Fruit fly (Drosophila melanogaster) whole organism, embryonic: ENCODE measurements around the gene Cpr97Ea.

Source experiments
- Aef1 ChIP-seq: fragments of 200-800 bp; sonication (Bioruptor generic); IDR thresholded peaks from 3 replicates; pipeline ENCODE4 v1.3.6; 2022; ENCODE audit warnings: missing biosample characterization, missing genetic modification characterization
- B-H2 ChIP-seq: fragments of 200-800 bp; sonication (Bioruptor generic); optimal IDR thresholded peaks from 2 replicates; lab custom pipeline; 2018; ENCODE audit warnings: missing biosample characterization, mild to moderate bottlenecking, missing genetic modification characterization
- BtbVII ChIP-seq: fragments of 200-800 bp; sonication (Bioruptor generic); optimal IDR thresholded peaks from 3 replicates; lab custom pipeline; 2017; ENCODE audit warnings: missing biosample characterization, mild to moderate bottlenecking, missing genetic modification characterization
- Bteb2 ChIP-seq: fragments of 200-800 bp; sonication (Bioruptor generic); optimal IDR thresholded peaks from 2 replicates; lab custom pipeline; 2016; ENCODE audit warnings: missing biosample characterization, missing genetic modification characterization
- CG12155 ChIP-seq: fragments of 200-800 bp; sonication (Bioruptor generic); optimal IDR thresholded peaks from 3 replicates; lab custom pipeline; 2016; ENCODE audit warnings: missing biosample characterization, missing genetic modification characterization
- CG12659 ChIP-seq: fragments of 200-800 bp; sonication (Bioruptor generic); optimal IDR thresholded peaks from 3 replicates; lab custom pipeline; 2017; ENCODE audit warnings: mild to moderate bottlenecking, missing biosample characterization, missing genetic modification reagents, missing genetic modification characterization
- CG12942 ChIP-seq: fragments of 200-800 bp; sonication (Bioruptor generic); optimal IDR thresholded peaks from 3 replicates; lab custom pipeline; 2016; ENCODE audit warnings: missing biosample characterization, missing genetic modification characterization
- CG13296 ChIP-seq: fragments of 200-800 bp; sonication (Bioruptor generic); optimal IDR thresholded peaks from 3 replicates; lab custom pipeline; 2018; ENCODE audit warnings: missing biosample characterization, mild to moderate bottlenecking, missing genetic modification characterization
- CG13424 ChIP-seq: fragments of 200-800 bp; sonication (Bioruptor generic); optimal IDR thresholded peaks from 2 replicates; lab custom pipeline; 2019; ENCODE audit warnings: missing biosample characterization, mild to moderate bottlenecking, missing genetic modification characterization, moderate library complexity
- CG14014 ChIP-seq: fragments of 200-800 bp; sonication (Bioruptor generic); IDR thresholded peaks from 2 replicates; pipeline ENCODE4 v1.3.6; 2022; ENCODE audit warnings: missing biosample characterization, missing genetic modification characterization
- CG16815 ChIP-seq: fragments of 200-800 bp; sonication (Bioruptor generic); optimal IDR thresholded peaks from 3 replicates; lab custom pipeline; 2017; ENCODE audit warnings: missing biosample characterization, mild to moderate bottlenecking, missing genetic modification characterization
- CG17802 ChIP-seq: fragments of 200-800 bp; sonication (Bioruptor generic); optimal IDR thresholded peaks from 2 replicates; lab custom pipeline; 2018; ENCODE audit warnings: missing biosample characterization, mild to moderate bottlenecking, missing genetic modification characterization, moderate library complexity
- CG18599 ChIP-seq: fragments of 200-800 bp; sonication (Bioruptor generic); optimal IDR thresholded peaks from 3 replicates; lab custom pipeline; 2017; ENCODE audit warnings: missing biosample characterization, missing genetic modification characterization, mild to moderate bottlenecking, moderate library complexity, missing genetic modification reagents
- CG30431 ChIP-seq: fragments of 200-800 bp; sonication (Bioruptor generic); optimal IDR thresholded peaks from 2 replicates; lab custom pipeline; 2017; ENCODE audit warnings: missing biosample characterization, missing genetic modification characterization
- CG31365 ChIP-seq: fragments of 200-800 bp; sonication (Bioruptor generic); optimal IDR thresholded peaks from 2 replicates; lab custom pipeline; 2018; ENCODE audit warnings: missing biosample characterization, mild to moderate bottlenecking, missing genetic modification characterization
- CG3838 ChIP-seq: fragments of 200-800 bp; sonication (Bioruptor generic); optimal IDR thresholded peaks from 3 replicates; lab custom pipeline; 2016; ENCODE audit warnings: missing biosample characterization, missing genetic modification characterization
- CG4328 ChIP-seq: fragments of 200-800 bp; sonication (Bioruptor generic); optimal IDR thresholded peaks from 3 replicates; lab custom pipeline; 2017; ENCODE audit warnings: missing biosample characterization, missing genetic modification reagents, missing genetic modification characterization
- CG4854 ChIP-seq: fragments of 200-800 bp; sonication (Bioruptor generic); optimal IDR thresholded peaks from 2 replicates; lab custom pipeline; 2016; ENCODE audit warnings: missing biosample characterization, missing genetic modification characterization, inconsistent platforms
- CG7987 ChIP-seq: fragments of 200-800 bp; sonication (Bioruptor generic); optimal IDR thresholded peaks from 2 replicates; lab custom pipeline; 2018; ENCODE audit warnings: missing biosample characterization, mild to moderate bottlenecking, missing genetic modification characterization, moderate library complexity
- CG8359 ChIP-seq: fragments of 200-800 bp; sonication (Bioruptor generic); optimal IDR thresholded peaks from 2 replicates; lab custom pipeline; 2017; ENCODE audit warnings: missing biosample characterization, mild to moderate bottlenecking, missing genetic modification characterization, borderline replicate concordance
- Chrac-16 ChIP-seq: fragments of 200-800 bp; sonication (Bioruptor generic); optimal IDR thresholded peaks from 3 replicates; lab custom pipeline; 2016; ENCODE audit warnings: missing biosample characterization, missing genetic modification characterization
- Dbx ChIP-seq: fragments of 200-800 bp; sonication (Bioruptor generic); IDR thresholded peaks from 3 replicates; pipeline ENCODE4 v1.3.6; 2022; ENCODE audit warnings: missing biosample characterization, missing genetic modification characterization
- Dek ChIP-seq: fragments of 200-800 bp; sonication (Bioruptor generic); optimal IDR thresholded peaks from 3 replicates; lab custom pipeline; 2019; ENCODE audit warnings: missing biosample characterization, mild to moderate bottlenecking, missing genetic modification characterization, moderate library complexity
- Dfd ChIP-seq, 2 experiments: fragments of >200 bp; optimal IDR thresholded peaks; 2 replicates each; lab custom pipeline; 2017; ENCODE audit warnings: missing biosample characterization in 2 of 2, missing genetic modification characterization in 2 of 2
- Doc2 ChIP-seq: fragments of 200-800 bp; sonication (Bioruptor generic); IDR thresholded peaks from 2 replicates; pipeline ENCODE4 v1.3.6; 2022; ENCODE audit warnings: missing biosample characterization, missing genetic modification characterization
- H2.0 ChIP-seq: fragments of 200-800 bp; sonication (Bioruptor generic); IDR thresholded peaks from 2 replicates; pipeline ENCODE4 v1.3.6; 2022; ENCODE audit warnings: missing biosample characterization, missing genetic modification characterization
- Mrtf ChIP-seq: fragments of 200-800 bp; sonication (Bioruptor generic); IDR thresholded peaks from 3 replicates; pipeline ENCODE4 v1.3.6; 2022; ENCODE audit warnings: missing biosample characterization, missing genetic modification characterization
- NK7.1 ChIP-seq: fragments of 200-800 bp; sonication (Bioruptor generic); optimal IDR thresholded peaks from 3 replicates; lab custom pipeline; 2016; ENCODE audit warnings: missing biosample characterization, missing genetic modification characterization
- Neu2 ChIP-seq: fragments of 200-800 bp; sonication (Bioruptor generic); optimal IDR thresholded peaks from 3 replicates; lab custom pipeline; 2016; ENCODE audit warnings: missing biosample characterization, missing genetic modification characterization, borderline replicate concordance
- Ssrp ChIP-seq: fragments of 200-800 bp; sonication (Bioruptor generic); optimal IDR thresholded peaks from 2 replicates; lab custom pipeline; 2018; ENCODE audit warnings: missing biosample characterization, mild to moderate bottlenecking, missing genetic modification characterization, moderate library complexity
- Xbp1 ChIP-seq: fragments of 200-800 bp; sonication (Bioruptor generic); optimal IDR thresholded peaks from 3 replicates; lab custom pipeline; 2016; ENCODE audit warnings: missing biosample characterization, mild to moderate bottlenecking, missing genetic modification characterization
- abd-A ChIP-seq: fragments of 200-800 bp; sonication (Bioruptor generic); optimal IDR thresholded peaks from 3 replicates; lab custom pipeline; 2019; ENCODE audit warnings: missing biosample characterization, mild to moderate bottlenecking, missing genetic modification characterization, moderate library complexity
- aop ChIP-seq: fragments of 200-800 bp; sonication (Bioruptor generic); IDR thresholded peaks from 2 replicates; pipeline ENCODE4 v1.3.6; 2022; ENCODE audit warnings: missing biosample characterization, missing genetic modification characterization
- bbx ChIP-seq: fragments of 200-800 bp; sonication (Bioruptor generic); IDR thresholded peaks from 2 replicates; pipeline ENCODE4 v1.3.6; 2022; ENCODE audit warnings: missing biosample characterization, missing genetic modification characterization; ENCODE audit not compliant: partially characterized antibody
- cas ChIP-seq: fragments of 200-800 bp; sonication (Bioruptor generic); IDR thresholded peaks from 2 replicates; pipeline ENCODE4 v1.3.6; 2022; ENCODE audit warnings: missing biosample characterization, missing genetic modification characterization
- cg ChIP-seq: fragments of 200-800 bp; sonication (Bioruptor generic); optimal IDR thresholded peaks from 3 replicates; lab custom pipeline; 2019; ENCODE audit warnings: missing biosample characterization, mild to moderate bottlenecking, missing genetic modification characterization, moderate library complexity
- dati ChIP-seq: fragments of 200-800 bp; sonication (Bioruptor generic); IDR thresholded peaks from 2 replicates; pipeline ENCODE4 v1.3.6; 2022; ENCODE audit warnings: missing biosample characterization, missing genetic modification characterization
- dmrt11E ChIP-seq: fragments of 200-800 bp; sonication (Bioruptor generic); optimal IDR thresholded peaks from 3 replicates; lab custom pipeline; 2018; ENCODE audit warnings: missing biosample characterization, mild to moderate bottlenecking, missing genetic modification characterization, moderate library complexity
- exex ChIP-seq: fragments of 200-800 bp; sonication (Bioruptor generic); optimal IDR thresholded peaks from 4 replicates; lab custom pipeline; 2018; ENCODE audit warnings: missing biosample characterization, mild to moderate bottlenecking, missing genetic modification characterization, moderate library complexity
- ftz-f1 ChIP-seq: fragments of 200-800 bp; sonication (Bioruptor generic); optimal IDR thresholded peaks from 2 replicates; lab custom pipeline; 2016; ENCODE audit warnings: missing biosample characterization, missing genetic modification characterization
- gsb-n ChIP-seq: fragments of 200-800 bp; sonication (Bioruptor generic); optimal IDR thresholded peaks from 3 replicates; lab custom pipeline; 2018; ENCODE audit warnings: missing biosample characterization, mild to moderate bottlenecking, missing genetic modification characterization
- nerfin-2 ChIP-seq: fragments of 200-800 bp; sonication (Bioruptor generic); IDR thresholded peaks from 2 replicates; pipeline ENCODE4 v1.3.6; 2022; ENCODE audit warnings: missing biosample characterization, missing genetic modification characterization; ENCODE audit not compliant: partially characterized antibody
- oc ChIP-seq: fragments of 200-800 bp; sonication (Bioruptor generic); optimal IDR thresholded peaks from 2 replicates; lab custom pipeline; 2018; ENCODE audit warnings: missing biosample characterization, mild to moderate bottlenecking, missing genetic modification characterization, moderate library complexity
- psq ChIP-seq: fragments of 200-800 bp; sonication (Bioruptor generic); optimal IDR thresholded peaks from 2 replicates; lab custom pipeline; 2017; ENCODE audit warnings: missing biosample characterization, missing genetic modification characterization
- ranshi ChIP-seq: fragments of 200-800 bp; sonication (Bioruptor generic); IDR thresholded peaks from 2 replicates; pipeline ENCODE4 v1.3.6; 2022; ENCODE audit warnings: missing biosample characterization, missing genetic modification characterization
- rib ChIP-seq: fragments of 200-800 bp; sonication (Bioruptor generic); IDR thresholded peaks from 2 replicates; pipeline ENCODE4 v1.3.6; 2022; ENCODE audit warnings: missing biosample characterization, missing genetic modification characterization
- sim ChIP-seq: fragments of 200-800 bp; sonication (Bioruptor generic); IDR thresholded peaks from 2 replicates; pipeline ENCODE4 v1.3.6; 2022; ENCODE audit warnings: missing biosample characterization, missing genetic modification characterization
- vnd ChIP-seq: fragments of 200-800 bp; sonication (Bioruptor generic); IDR thresholded peaks from 3 replicates; pipeline ENCODE4 v1.3.6; 2022; ENCODE audit warnings: missing biosample characterization, missing genetic modification characterization; ENCODE audit not compliant: partially characterized antibody

The Cpr97Ea gene

dm6 chr3R:27135692-27136641 is 48.4 kb upstream of the Cpr97Ea start (continued):
- peak; percentile 69 for TF ChIP-seq CG8359 (GFP tag; lab: Kevin White, UChicago)
- no peak for TF ChIP-seq ftz-f1 (GFP tag; lab: Kevin White, UChicago)
- no peak for TF ChIP-seq rib (GFP tag; lab: Robert Waterston, UW)
- no peak for TF ChIP-seq B-H2 (GFP tag; lab: Kevin White, UChicago)
- no peak for TF ChIP-seq Dbx (GFP tag; lab: Robert Waterston, UW)
- TF ChIP-seq CG12155 (GFP tag; lab: Kevin White, UChicago) = peak; percentile 16
- peak; percentile 53; the same call in 1 of the 2 replicates for TF ChIP-seq CG14014 (GFP tag; lab: Robert Waterston, UW)
- no peak for TF ChIP-seq Dfd (GFP tag; optimal IDR thresholded peaks at IDR 0.05; lab: Kevin White, UChicago)
- TF ChIP-seq CG31365 (tag; lab: Kevin White, UChicago) = peak; percentile 21
- peak; percentile 24 for TF ChIP-seq Xbp1 (GFP tag; lab: Kevin White, UChicago)
- TF ChIP-seq abd-A (tag; lab: Kevin White, UChicago) = no peak
- TF ChIP-seq Aef1 (GFP tag; lab: Robert Waterston, UW) = no peak
- peak; percentile 46 for TF ChIP-seq CG12659 (GFP tag; lab: Kevin White, UChicago)
- TF ChIP-seq bbx (GFP tag; lab: Robert Waterston, UW) = no peak
- TF ChIP-seq Doc2 (GFP tag; lab: Robert Waterston, UW) = no peak
- peak; percentile 14 for TF ChIP-seq CG16815
- TF ChIP-seq psq (GFP tag; lab: Kevin White, UChicago) = peak; percentile 40
- no peak for TF ChIP-seq cg (GFP tag; lab: Kevin White, UChicago)
- no peak for TF ChIP-seq H2.0 (GFP tag; lab: Robert Waterston, UW)
- TF ChIP-seq oc (tag; lab: Kevin White, UChicago) = peak; percentile 75
- TF ChIP-seq CG4854 (GFP tag; lab: Kevin White, UChicago) = peak; percentile 57
- TF ChIP-seq dati (GFP tag; lab: Robert Waterston, UW) = no peak
- no peak for TF ChIP-seq Chrac-16 (GFP tag; lab: Kevin White, UChicago)
- no peak for TF ChIP-seq vnd (GFP tag; lab: Robert Waterston, UW)
- peak; percentile 52 for TF ChIP-seq CG13424 (tag; lab: Kevin White, UChicago)
- TF ChIP-seq CG17802 (tag; lab: Kevin White, UChicago) = peak; percentile 12
- no peak for TF ChIP-seq cas
- no peak for TF ChIP-seq aop
- TF ChIP-seq CG13296 (GFP tag; lab: Kevin White, UChicago) = peak; percentile 51
- TF ChIP-seq exex (tag; lab: Kevin White, UChicago) = peak; percentile 39
- peak; percentile 85 for TF ChIP-seq dmrt11E (tag; lab: Kevin White, UChicago)
- TF ChIP-seq CG3838 (GFP tag; lab: Kevin White, UChicago) = peak; percentile 54
- TF ChIP-seq Dek = peak; percentile 28
- TF ChIP-seq CG18599 (GFP tag; lab: Kevin White, UChicago) = peak; percentile 59
- TF ChIP-seq CG7987 (GFP tag; lab: Kevin White, UChicago) = peak; percentile 80
- no peak for TF ChIP-seq nerfin-2 (GFP tag; lab: Robert Waterston, UW)
- TF ChIP-seq CG30431 = peak; percentile 33
- peak; percentile 58 for TF ChIP-seq Bteb2 (GFP tag; lab: Kevin White, UChicago)
- TF ChIP-seq gsb-n = peak; percentile 86
- no peak for TF ChIP-seq Mrtf (GFP tag; lab: Robert Waterston, UW)
- peak; percentile 62 for TF ChIP-seq NK7.1 (GFP tag; lab: Kevin White, UChicago)
- peak; percentile 56 for TF ChIP-seq CG12942 (GFP tag; lab: Kevin White, UChicago)
- TF ChIP-seq BtbVII (GFP tag; lab: Kevin White, UChicago) = peak; percentile 71
- peak; percentile 45; the same call in 1 of the 2 replicates for TF ChIP-seq ranshi (GFP tag; lab: Robert Waterston, UW)
- peak; percentile 25 for TF ChIP-seq CG4328
- TF ChIP-seq sim (GFP tag; lab: Robert Waterston, UW) = peak; percentile 62; the same call in 1 of the 2 replicates
- no peak for TF ChIP-seq Neu2 (GFP tag; lab: Kevin White, UChicago)
- TF ChIP-seq Ssrp (tag; lab: Kevin White, UChicago) = no peak
